Fruit fly (Drosophila melanogaster) whole organism, embryonic: ENCODE measurements around the gene CG34305.

Experiments used
- CG10274 ChIP-seq: fragments of 200-800 bp; sonication (Bioruptor generic); optimal IDR thresholded peaks from 3 replicates; lab custom pipeline; 2017; ENCODE audit warnings: missing biosample characterization, mild to moderate bottlenecking, missing genetic modification characterization
- CG12071 ChIP-seq: fragments of 200-800 bp; sonication (Bioruptor generic); optimal IDR thresholded peaks from 3 replicates; lab custom pipeline; 2018; ENCODE audit warnings: missing biosample characterization, mild to moderate bottlenecking, missing genetic modification characterization
- CG1233 ChIP-seq: fragments of 200-800 bp; sonication (Bioruptor generic); optimal IDR thresholded peaks from 4 replicates; lab custom pipeline; 2018; ENCODE audit warnings: missing biosample characterization, mild to moderate bottlenecking, missing genetic modification characterization
- CG12769 ChIP-seq: fragments of 200-800 bp; sonication (Bioruptor generic); optimal IDR thresholded peaks from 2 replicates; lab custom pipeline; 2019; ENCODE audit warnings: missing biosample characterization, mild to moderate bottlenecking, missing genetic modification characterization, moderate library complexity
- CG13287 ChIP-seq: fragments of 200-800 bp; sonication (Bioruptor generic); IDR thresholded peaks from 2 replicates; pipeline ENCODE4 v1.3.6; 2022; ENCODE audit warnings: missing biosample characterization, missing genetic modification characterization; ENCODE audit not compliant: partially characterized antibody
- CG13296 ChIP-seq: fragments of 200-800 bp; sonication (Bioruptor generic); optimal IDR thresholded peaks from 3 replicates; lab custom pipeline; 2018; ENCODE audit warnings: missing biosample characterization, mild to moderate bottlenecking, missing genetic modification characterization
- CG13424 ChIP-seq: fragments of 200-800 bp; sonication (Bioruptor generic); optimal IDR thresholded peaks from 2 replicates; lab custom pipeline; 2019; ENCODE audit warnings: missing biosample characterization, mild to moderate bottlenecking, missing genetic modification characterization, moderate library complexity
- CG14014 ChIP-seq: fragments of 200-800 bp; sonication (Bioruptor generic); IDR thresholded peaks from 2 replicates; pipeline ENCODE4 v1.3.6; 2022; ENCODE audit warnings: missing biosample characterization, missing genetic modification characterization
- CG16815 ChIP-seq: fragments of 200-800 bp; sonication (Bioruptor generic); optimal IDR thresholded peaks from 3 replicates; lab custom pipeline; 2017; ENCODE audit warnings: missing biosample characterization, mild to moderate bottlenecking, missing genetic modification characterization
- CG16863 ChIP-seq: fragments of 200-800 bp; sonication (Bioruptor generic); optimal IDR thresholded peaks from 3 replicates; lab custom pipeline; 2016; ENCODE audit warnings: missing biosample characterization, missing genetic modification characterization
- CG31224 ChIP-seq: fragments of 200-800 bp; sonication (Bioruptor generic); IDR thresholded peaks from 2 replicates; pipeline ENCODE4 v1.3.6; 2022; ENCODE audit warnings: missing biosample characterization, missing genetic modification characterization
- CG5180 ChIP-seq: fragments of 200-800 bp; sonication (Bioruptor generic); optimal IDR thresholded peaks from 3 replicates; lab custom pipeline; 2017; ENCODE audit warnings: missing biosample characterization, missing genetic modification characterization, mild to moderate bottlenecking, moderate library complexity, missing genetic modification reagents
- CG6689 ChIP-seq: fragments of 200-800 bp; sonication (Bioruptor generic); IDR thresholded peaks from 2 replicates; pipeline ENCODE4 v1.3.6; 2022; ENCODE audit warnings: missing biosample characterization, missing genetic modification characterization
- CG8281 ChIP-seq: fragments of 200-800 bp; sonication (Bioruptor generic); optimal IDR thresholded peaks from 2 replicates; lab custom pipeline; 2018; ENCODE audit warnings: missing biosample characterization, mild to moderate bottlenecking, missing genetic modification characterization, moderate library complexity
- CG8478 ChIP-seq: fragments of >200 bp; optimal IDR thresholded peaks from 2 replicates; lab custom pipeline; 2018
- CG9817 ChIP-seq: fragments of 200-800 bp; sonication (Bioruptor generic); optimal IDR thresholded peaks from 2 replicates; lab custom pipeline; 2018; ENCODE audit warnings: missing biosample characterization, mild to moderate bottlenecking, missing genetic modification characterization, moderate library complexity
- Deaf1 ChIP-seq: fragments of 200-800 bp; optimal IDR thresholded peaks from 3 replicates; lab custom pipeline; 2019; ENCODE audit warnings: missing biosample characterization, mild to moderate bottlenecking, missing genetic modification characterization, moderate library complexity
- E2f1 ChIP-seq: fragments of 200-800 bp; sonication (Bioruptor generic); IDR thresholded peaks from 2 replicates; pipeline ENCODE4 v1.3.6; 2022; ENCODE audit warnings: missing biosample characterization, missing genetic modification characterization
- Ets65A ChIP-seq: fragments of 200-800 bp; sonication (Bioruptor generic); peaks from one replicate; lab custom pipeline; 2016; ENCODE audit warnings: missing biosample characterization, missing genetic modification characterization
- H15 ChIP-seq: fragments of 200-800 bp; sonication (Bioruptor generic); IDR thresholded peaks from 3 replicates; pipeline ENCODE4 v1.3.6; 2022; ENCODE audit warnings: missing biosample characterization, missing genetic modification characterization
- Hr78 ChIP-seq, 2 experiments: fragments of 200-800 bp in 1 of 2; fragments of >200 bp in 1 of 2; sonication (Bioruptor generic) in 1 of 2; optimal IDR thresholded peaks; 2 replicates each; lab custom pipeline; 2017 to 2019; ENCODE audit warnings: missing biosample characterization in 2 of 2, missing genetic modification characterization in 2 of 2, mild to moderate bottlenecking in 1 of 2, moderate library complexity in 1 of 2
- Max ChIP-seq: fragments of 200-800 bp; sonication (Bioruptor generic); optimal IDR thresholded peaks from 2 replicates; lab custom pipeline; 2016; ENCODE audit warnings: missing biosample characterization, mild to moderate bottlenecking, missing genetic modification characterization
- Med ChIP-seq: fragments of 200-800 bp; sonication (Bioruptor generic); peaks from one replicate; lab custom pipeline; 2016; ENCODE audit warnings: missing biosample characterization, missing genetic modification characterization, mild to moderate bottlenecking, inconsistent platforms, moderate library complexity
- Nf-YB ChIP-seq: fragments of 200-800 bp; sonication (Bioruptor generic); optimal IDR thresholded peaks from 3 replicates; lab custom pipeline; 2019; ENCODE audit warnings: missing biosample characterization, mild to moderate bottlenecking, missing genetic modification characterization, moderate library complexity
- Rfx ChIP-seq: fragments of 200-800 bp; sonication (Bioruptor generic); IDR thresholded peaks from 2 replicates; pipeline ENCODE4 v1.3.6; 2022; ENCODE audit warnings: missing biosample characterization, missing genetic modification characterization
- Trl ChIP-seq, 3 experiments: fragments of >200 bp in 2 of 3; fragments of 200-800 bp in 1 of 3; sonication (Bioruptor generic) in 1 of 3; optimal IDR thresholded peaks; 2 replicates in 1 of 3; 3 replicates in 2 of 3; lab custom pipeline; 2016 to 2017; ENCODE audit warnings: missing biosample characterization in 1 of 3, missing genetic modification characterization in 1 of 3
- abd-A ChIP-seq: fragments of 200-800 bp; sonication (Bioruptor generic); optimal IDR thresholded peaks from 3 replicates; lab custom pipeline; 2019; ENCODE audit warnings: missing biosample characterization, mild to moderate bottlenecking, missing genetic modification characterization, moderate library complexity
- al ChIP-seq: fragments of 200-800 bp; sonication (Bioruptor generic); IDR thresholded peaks from 2 replicates; pipeline ENCODE4 v1.3.6; 2022; ENCODE audit warnings: missing biosample characterization, missing genetic modification characterization
- aop ChIP-seq: fragments of 200-800 bp; sonication (Bioruptor generic); IDR thresholded peaks from 2 replicates; pipeline ENCODE4 v1.3.6; 2022; ENCODE audit warnings: missing biosample characterization, missing genetic modification characterization
- ash1 ChIP-seq: fragments of 200-800 bp; sonication (Bioruptor generic); optimal IDR thresholded peaks from 2 replicates; lab custom pipeline; 2018; ENCODE audit warnings: missing biosample characterization, mild to moderate bottlenecking, missing genetic modification characterization
- br ChIP-seq: fragments of >200 bp; optimal IDR thresholded peaks from 2 replicates; lab custom pipeline; 2017
- cwo ChIP-seq: fragments of 200-800 bp; sonication (Bioruptor generic); optimal IDR thresholded peaks from 3 replicates; lab custom pipeline; 2017; ENCODE audit warnings: missing biosample characterization, missing genetic modification characterization, mild to moderate bottlenecking, moderate library complexity, missing genetic modification reagents
- disco-r ChIP-seq: fragments of 200-800 bp; sonication (Bioruptor generic); optimal IDR thresholded peaks from 2 replicates; lab custom pipeline; 2016; ENCODE audit warnings: missing biosample characterization, missing genetic modification characterization
- ftz-f1 ChIP-seq: fragments of 200-800 bp; sonication (Bioruptor generic); optimal IDR thresholded peaks from 2 replicates; lab custom pipeline; 2016; ENCODE audit warnings: missing biosample characterization, missing genetic modification characterization
- gcm ChIP-seq: fragments of 200-800 bp; sonication (Bioruptor generic); optimal IDR thresholded peaks from 2 replicates; lab custom pipeline; 2019; ENCODE audit warnings: missing biosample characterization, mild to moderate bottlenecking, missing genetic modification characterization, moderate library complexity
- hb ChIP-seq: fragments of 200-800 bp; sonication (Bioruptor generic); IDR thresholded peaks from 3 replicates; pipeline ENCODE4 v1.3.6; 2022; ENCODE audit warnings: missing biosample characterization, missing genetic modification characterization; ENCODE audit not compliant: partially characterized antibody
- jigr1 ChIP-seq: fragments of 200-800 bp; sonication (Bioruptor generic); IDR thresholded peaks from 3 replicates; pipeline ENCODE4 v1.3.6; 2022; ENCODE audit warnings: missing biosample characterization, missing genetic modification characterization
- lbe ChIP-seq: fragments of 200-800 bp; sonication (Bioruptor generic); optimal IDR thresholded peaks from 2 replicates; lab custom pipeline; 2016; ENCODE audit warnings: missing biosample characterization, mild to moderate bottlenecking, missing genetic modification characterization
- luna ChIP-seq: fragments of 200-800 bp; sonication (Bioruptor generic); optimal IDR thresholded peaks from 2 replicates; lab custom pipeline; 2016; ENCODE audit warnings: missing biosample characterization, missing genetic modification characterization
- nom ChIP-seq: fragments of 200-800 bp; sonication (Bioruptor generic); optimal IDR thresholded peaks from 2 replicates; lab custom pipeline; 2017; ENCODE audit warnings: missing biosample characterization, missing genetic modification characterization, mild to moderate bottlenecking, moderate library complexity, missing genetic modification reagents
- pan ChIP-seq, 4 experiments: fragments of >200 bp in 3 of 4; fragments of 200-800 bp in 1 of 4; sonication (Bioruptor generic) in 1 of 4; optimal IDR thresholded peaks in 3 of 4; IDR thresholded peaks in 1 of 4; 2 replicates each; pipeline versions ENCODE4 v1.3.6 to Lab custom; 2017 to 2022; ENCODE audit warnings: missing biosample characterization in 2 of 4, missing genetic modification characterization in 2 of 4, mixed read lengths in 1 of 4
- sens ChIP-seq: fragments of 200-800 bp; sonication (Bioruptor generic); peaks from one replicate; lab custom pipeline; 2016; ENCODE audit warnings: missing biosample characterization, missing genetic modification characterization
- sna ChIP-seq: fragments of 200-800 bp; sonication (Bioruptor generic); IDR thresholded peaks from 2 replicates; pipeline ENCODE4 v1.3.6; 2022; ENCODE audit warnings: missing biosample characterization, missing genetic modification characterization; ENCODE audit not compliant: partially characterized antibody
- sqz ChIP-seq: fragments of 200-800 bp; sonication (Bioruptor generic); optimal IDR thresholded peaks from 3 replicates; lab custom pipeline; 2018; ENCODE audit warnings: missing biosample characterization, mild to moderate bottlenecking, missing genetic modification characterization
- sug ChIP-seq: fragments of 200-800 bp; optimal IDR thresholded peaks from 2 replicates; lab custom pipeline; 2019; ENCODE audit warnings: missing biosample characterization, mild to moderate bottlenecking, missing genetic modification characterization, moderate library complexity
- tin ChIP-seq: fragments of 200-800 bp; sonication (Bioruptor generic); optimal IDR thresholded peaks from 3 replicates; lab custom pipeline; 2016; ENCODE audit warnings: missing biosample characterization, missing genetic modification characterization
- zfh2 ChIP-seq: fragments of 200-800 bp; sonication (Bioruptor generic); optimal IDR thresholded peaks from 2 replicates; lab custom pipeline; 2016; ENCODE audit warnings: missing biosample characterization, missing genetic modification characterization

CG34305 gene

DNA sequence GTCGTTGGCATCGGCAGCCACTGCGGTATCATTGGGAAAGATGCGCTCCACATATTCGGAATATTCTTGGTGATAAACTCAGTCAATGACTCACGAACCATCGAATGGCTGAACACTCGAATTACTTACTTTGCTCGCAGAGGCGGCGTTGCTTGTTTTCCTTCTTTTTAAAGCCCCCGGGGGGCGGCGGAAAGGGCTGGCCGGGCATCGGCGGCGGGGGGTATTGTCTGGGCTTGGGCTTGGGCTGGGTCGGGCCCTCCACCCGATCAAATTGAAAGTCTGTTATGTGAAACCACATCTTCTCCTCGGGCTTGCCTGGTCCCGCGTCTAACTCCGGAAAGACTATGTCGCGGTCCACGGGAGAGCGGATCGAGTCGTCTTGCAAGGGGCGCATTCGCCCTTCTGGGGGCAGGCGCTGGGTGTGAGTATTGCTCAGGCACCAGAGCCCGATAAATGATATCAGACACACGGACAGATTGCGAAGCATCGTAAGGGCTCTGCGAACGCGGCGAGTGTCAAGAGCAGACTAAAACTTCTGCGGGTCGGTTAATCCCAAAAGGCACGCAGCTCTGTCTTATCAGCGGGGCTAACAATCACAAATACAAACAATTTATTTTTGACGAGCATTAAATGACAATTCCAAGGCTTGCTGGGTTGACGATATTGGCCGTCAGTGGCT, 598 bp downstream of the CG34305 start, which contains the start of gene CG14642 (continued):
- TF ChIP-seq CG6689 (GFP tag; lab: Robert Waterston, UW) (no peak), CG31224 (GFP tag; lab: Robert Waterston, UW) (0 out of 2 replicates have a peak, but pooled peaks have one; percentile 22), gcm (GFP tag; lab: Kevin White, UChicago) (peak; percentile 72), Med (peak; percentile 14), CG1233 (GFP tag; lab: Kevin White, UChicago) (no peak), E2f1 (GFP tag; lab: Robert Waterston, UW) (no peak), CG10274 (GFP tag; lab: Kevin White, UChicago) (no peak), abd-A (tag; lab: Kevin White, UChicago) (no peak), tin (no peak), Deaf1 (tag; lab: Kevin White, UChicago) (no peak)
- TF ChIP-seq, all 482 proteins: peak for 11

DNA sequence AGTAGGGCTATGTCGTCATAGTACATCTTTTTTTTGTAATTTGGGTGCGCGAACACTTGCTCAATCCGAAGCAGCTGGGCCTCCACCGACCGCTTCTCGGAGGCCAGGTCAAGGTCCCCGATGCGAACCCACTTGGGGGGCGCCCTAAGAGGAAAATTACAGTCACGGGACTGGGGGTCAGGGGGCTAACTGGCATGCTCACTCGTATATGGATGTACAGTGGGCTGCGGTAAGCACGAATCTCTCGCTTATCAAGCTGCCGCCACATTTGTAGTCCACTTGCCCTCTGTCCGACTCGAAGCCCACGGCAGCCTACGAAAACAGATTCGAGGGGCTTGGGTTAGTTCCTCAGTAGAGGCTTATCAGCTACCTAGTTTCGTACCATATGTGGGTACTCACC, 1.2 kb downstream of the CG34305 start:
- TF ChIP-seq hb (no peak), Max (GFP tag; lab: Kevin White, UChicago) (no peak), sug (peak; percentile 67), ash1 (GFP tag; lab: Kevin White, UChicago) (no peak), CG13296 (GFP tag; lab: Kevin White, UChicago) (no peak), CG8281 (tag; lab: Kevin White, UChicago) (no peak), CG8478 (no peak), CG14014 (GFP tag; lab: Robert Waterston, UW) (0 out of 2 replicates have a peak, but pooled peaks have one; percentile 18), sens (peak; percentile 8), ftz-f1 (GFP tag; lab: Kevin White, UChicago) (peak; percentile 23), Med (peak; percentile 55), cwo (peak; percentile 56), sqz (GFP tag; lab: Kevin White, UChicago) (no peak), Hr78 (GFP tag; optimal IDR thresholded peaks at IDR 0.05; lab: Kevin White, UChicago) (peak in 1 of 2 experiments; percentile 78), sna (GFP tag; lab: Robert Waterston, UW) (0 out of 2 replicates have a peak, but pooled peaks have one; percentile 6), CG12071 (GFP tag; lab: Kevin White, UChicago) (no peak), aop (GFP tag; lab: Robert Waterston, UW) (no peak), luna (GFP tag; lab: Kevin White, UChicago) (no peak), Ets65A (GFP tag; lab: Kevin White, UChicago) (peak; percentile 20), CG16863 (no peak), Nf-YB (GFP tag; lab: Kevin White, UChicago) (no peak)

DNA sequence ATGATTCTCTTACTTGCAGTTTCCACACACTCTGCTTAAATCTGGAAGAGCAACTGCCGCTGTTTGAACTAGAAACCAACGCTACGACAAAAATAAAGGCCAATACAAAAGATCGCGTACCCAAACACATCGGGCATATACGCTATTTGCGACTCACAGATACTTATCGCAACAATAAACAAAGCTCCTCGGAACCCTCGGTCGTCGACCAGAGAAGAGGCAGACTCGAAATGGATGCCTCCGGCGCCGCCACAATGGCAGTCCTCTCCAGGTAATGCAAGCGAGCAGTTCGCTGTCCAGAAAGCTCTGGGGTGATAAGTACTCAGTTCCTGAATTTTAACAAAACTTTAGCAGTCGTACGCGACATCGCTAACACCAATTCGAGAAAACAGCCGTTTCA, 6.4 kb downstream of the CG34305 start:
- TF ChIP-seq disco-r (GFP tag; lab: Kevin White, UChicago) (no peak), al (GFP tag; lab: Robert Waterston, UW) (no peak), br (lab: Kevin White, UChicago) (no peak), lbe (peak; percentile 6), CG13424 (no peak), pan (optimal IDR thresholded peaks at IDR 0.05; lab: Kevin White, UChicago) (no peak), pan (GFP tag; optimal IDR thresholded peaks at IDR 0.05 in 1 of 2, IDR thresholded peaks at IDR 0.05 in 1 of 2) (peak in 1 of 2 experiments; percentile 9), Med (peak; percentile 49), jigr1 (GFP tag; lab: Robert Waterston, UW) (no peak), H15 (GFP tag; lab: Robert Waterston, UW) (no peak), Rfx (0 out of 2 replicates have a peak, but pooled peaks have one; percentile 18), CG5180 (GFP tag; lab: Kevin White, UChicago) (no peak), zfh2 (no peak), CG12769 (peak; percentile 8), Trl (optimal IDR thresholded peaks at IDR 0.05; lab: Kevin White, UChicago) (peak in 1 of 2 experiments; percentile 5), Trl (GFP tag; optimal IDR thresholded peaks at IDR 0.05; lab: Kevin White, UChicago) (no peak), CG9817 (tag; lab: Kevin White, UChicago) (no peak), CG13287 (GFP tag; lab: Robert Waterston, UW) (peak; percentile 12; the same call in 1 of the 2 replicates), CG16815 (GFP tag; lab: Kevin White, UChicago) (no peak), nom (peak; percentile 20)
